Worm (Caenorhabditis elegans): Measurements from ENCODE around the gene R07E5.6.

Gene R07E5.6

ce11 chrIII:4398463-4398862 is at the start of gene R07E5.6:
R07E5.6 (plus strand) TSS chrIII:4398763.
- no peak for TF ChIP-seq C38D4.7 (GFP tag; optimal IDR thresholded peaks at IDR 0.05)
- no peak for TF ChIP-seq ceh-48 (tag; optimal IDR thresholded peaks at IDR 0.05)
- no peak for TF ChIP-seq T23F11.4 (GFP tag; optimal IDR thresholded peaks at IDR 0.05)
- TF ChIP-seq unc-42 (tag; optimal IDR thresholded peaks at IDR 0.05), result no peak
- no peak for TF ChIP-seq ahr-1 (tag; optimal IDR thresholded peaks at IDR 0.05)
- TF ChIP-seq unc-55 (GFP tag; optimal IDR thresholded peaks at IDR 0.05), result no peak
- no peak for TF ChIP-seq hlh-8 (tag; optimal IDR thresholded peaks at IDR 0.05)
- no peak for TF ChIP-seq ceh-24 (tag; optimal IDR thresholded peaks at IDR 0.05)
- no peak for TF ChIP-seq elt-4 (tag; optimal IDR thresholded peaks at IDR 0.05)
- TF ChIP-seq ref-2 (tag; optimal IDR thresholded peaks at IDR 0.05), result no peak
- TF ChIP-seq hlh-13 (GFP tag; optimal IDR thresholded peaks at IDR 0.05), result no peak
- TF ChIP-seq ceh-18 (tag; optimal IDR thresholded peaks at IDR 0.05), result no peak
- no peak for TF ChIP-seq ceh-19 (GFP tag; optimal IDR thresholded peaks at IDR 0.05)

DNA sequence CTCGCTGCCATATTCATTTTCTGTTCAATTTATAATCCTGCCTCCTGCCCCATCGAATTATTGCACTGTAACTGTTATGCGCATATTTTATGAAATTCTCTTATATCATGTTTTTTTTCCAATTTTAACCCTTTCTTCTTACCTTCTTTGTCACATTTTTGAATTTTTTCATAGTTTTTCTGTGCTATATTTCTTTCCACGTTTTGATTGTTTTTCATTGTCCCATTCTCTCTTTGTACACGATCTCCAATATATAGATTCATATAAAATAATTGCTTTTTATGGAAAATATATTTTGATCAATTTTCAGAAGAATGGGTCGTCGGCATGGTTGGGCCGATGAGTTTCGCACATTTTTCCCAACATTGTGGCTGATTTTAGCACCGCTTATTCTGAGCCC is 48.8 kb upstream of the R07E5.6 start, which contains the start of gene B0285.6:
Gene B0285.6 (plus strand): TSS at position 301 of the 400 bp plus-strand sequence.
- no peak for TF ChIP-seq unc-55 (GFP tag; optimal IDR thresholded peaks at IDR 0.05)
- TF ChIP-seq K09A11.1 (tag; optimal IDR thresholded peaks at IDR 0.05; ENCODE audit: insufficient read depth), result no peak
- TF ChIP-seq pqm-1 (tag; optimal IDR thresholded peaks at IDR 0.05), result no peak
- TF ChIP-seq ceh-34 (tag; optimal IDR thresholded peaks at IDR 0.05), result no peak
- TF ChIP-seq ceh-48 (tag; optimal IDR thresholded peaks at IDR 0.05), result no peak

ce11 chrIII:4356384-4356783 is 42.2 kb upstream of the R07E5.6 start, which contains the start of gene mnp-1:
mnp-1 (plus strand) TSS chrIII:4356594.
- TF ChIP-seq unc-86 (tag; optimal IDR thresholded peaks at IDR 0.05) (no peak), fkh-10 (GFP tag; optimal IDR thresholded peaks at IDR 0.05) (no peak), pha-4 (tag; optimal IDR thresholded peaks at IDR 0.05) (no peak), che-1 (tag; optimal IDR thresholded peaks at IDR 0.05) (no peak), ceh-30 (tag; optimal IDR thresholded peaks at IDR 0.05) (no peak)

- TF ChIP-seq elt-2 (tag; optimal IDR thresholded peaks at IDR 0.05) (peak; percentile 93), K02D7.2 (tag; optimal IDR thresholded peaks at IDR 0.05) (no peak), unc-55 (GFP tag; optimal IDR thresholded peaks at IDR 0.05) (peak; percentile 63)
These were observed 41.1 kb upstream of the R07E5.6 start for ce11 chrIII:4357438-4357837.

DNA sequence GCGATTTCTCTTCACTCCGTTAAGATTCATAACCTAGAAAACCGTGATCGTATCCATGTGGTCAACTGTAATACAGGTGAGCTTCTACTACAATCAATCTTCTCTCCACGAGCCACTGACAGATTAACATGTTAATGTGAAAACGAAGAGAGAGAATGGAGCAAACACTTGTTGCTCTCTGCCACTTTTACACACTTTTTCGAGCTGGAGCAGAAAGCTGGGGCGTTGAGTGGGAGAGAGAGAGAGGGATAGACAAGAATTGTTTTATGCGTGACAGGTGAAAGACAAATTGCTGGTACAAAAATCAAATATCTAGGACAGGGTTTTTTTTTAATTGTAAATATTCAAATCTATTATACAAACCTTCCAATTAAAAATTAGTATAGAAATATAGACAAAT is 40.2 kb upstream of the R07E5.6 start:
- TF ChIP-seq rnt-1 (tag; optimal IDR thresholded peaks at IDR 0.05) (peak; percentile 32), ceh-30 (tag; optimal IDR thresholded peaks at IDR 0.05) (no peak), ceh-18 (tag; optimal IDR thresholded peaks at IDR 0.05) (peak; percentile 14), unc-55 (GFP tag; optimal IDR thresholded peaks at IDR 0.05) (peak; percentile 93), ceh-22 (tag; optimal IDR thresholded peaks at IDR 0.05) (no peak), nfya-1 (tag; optimal IDR thresholded peaks at IDR 0.05) (peak; percentile 22), nhr-11 (tag; optimal IDR thresholded peaks at IDR 0.05) (no peak), ceh-48 (tag; optimal IDR thresholded peaks at IDR 0.05) (no peak), pat-9 (tag; optimal IDR thresholded peaks at IDR 0.05) (peak; percentile 30), lim-6 (tag; optimal IDR thresholded peaks at IDR 0.05) (no peak)

- TF ChIP-seq elt-4 (tag; optimal IDR thresholded peaks at IDR 0.05), result no peak
- TF ChIP-seq sox-4 (tag; optimal IDR thresholded peaks at IDR 0.05), result no peak
- TF ChIP-seq pag-3 (tag; optimal IDR thresholded peaks at IDR 0.05; ENCODE audit: borderline replicate concordance), result no peak
- no peak for TF ChIP-seq zip-5 (tag; optimal IDR thresholded peaks at IDR 0.05)
- TF ChIP-seq ama-1 (optimal IDR thresholded peaks at IDR 0.05), result no peak
- no peak for TF ChIP-seq ceh-34 (tag; optimal IDR thresholded peaks at IDR 0.05)
- no peak for TF ChIP-seq hlh-15 (tag; optimal IDR thresholded peaks at IDR 0.05)
- TF ChIP-seq K02D7.2 (tag; optimal IDR thresholded peaks at IDR 0.05), result no peak
- TF ChIP-seq ceh-22 (tag; optimal IDR thresholded peaks at IDR 0.05), result no peak
- no peak for TF ChIP-seq hlh-6 (tag; optimal IDR thresholded peaks at IDR 0.05)
- no peak for TF ChIP-seq pha-4 (tag; optimal IDR thresholded peaks at IDR 0.05)
- no peak for TF ChIP-seq che-1 (tag; optimal IDR thresholded peaks at IDR 0.05)
- TF ChIP-seq C08G9.2 (tag; optimal IDR thresholded peaks at IDR 0.05), result no peak
- no peak for TF ChIP-seq pax-1 (tag; optimal IDR thresholded peaks at IDR 0.05)
- no peak for TF ChIP-seq elt-2 (tag; optimal IDR thresholded peaks at IDR 0.05)
- TF ChIP-seq ref-2 (tag; optimal IDR thresholded peaks at IDR 0.05), result no peak
- TF ChIP-seq nhr-11 (tag; optimal IDR thresholded peaks at IDR 0.05), result no peak
- no peak for TF ChIP-seq ceh-2 (tag; optimal IDR thresholded peaks at IDR 0.05)
- TF ChIP-seq tbx-7 (tag; optimal IDR thresholded peaks at IDR 0.05), result no peak
- no peak for TF ChIP-seq F13H6.1 (tag; optimal IDR thresholded peaks at IDR 0.05)
These were observed 39.4 kb upstream of the R07E5.6 start for ce11 chrIII:4359208-4359607.
